Worm (Caenorhabditis elegans) whole organism, L4 larva: Measurements from ENCODE around the gene Y57G7A.6.

ENCODE experiments used
- F26F4.8 ChIP-seq: fragments of 200-800 bp; sonication (Bioruptor generic); conservative IDR thresholded peaks from 2 replicates; pipeline ENCODE4 v1.3.6; 2022; ENCODE audit warnings: missing genetic modification characterization, missing compliant biosample characterization
- F37D6.2 ChIP-seq: sonication (generic microtip); optimal IDR thresholded peaks from 2 replicates; lab custom pipeline; 2016; ENCODE audit warnings: mild to moderate bottlenecking, missing genetic modification characterization, missing compliant biosample characterization
- F44E2.7 ChIP-seq: fragments of 200-800 bp; sonication (Bioruptor generic); IDR thresholded peaks from 2 replicates; pipeline ENCODE4 v2.1.2; 2022; ENCODE audit warnings: missing genetic modification characterization, missing compliant biosample characterization
- R02D3.7 ChIP-seq: fragments of 150-350 bp; sonication (generic microtip); optimal IDR thresholded peaks from 3 replicates; lab custom pipeline; 2014; ENCODE audit warnings: missing biosample characterization, missing genetic modification characterization
- Y105C5A.15 ChIP-seq: fragments of 200-800 bp; sonication (Bioruptor generic); IDR thresholded peaks from 2 replicates; pipeline ENCODE4 v1.3.6; 2022; ENCODE audit warnings: missing genetic modification characterization, missing compliant biosample characterization
- Y75B8A.6 ChIP-seq: fragments of 200-800 bp; sonication (Bioruptor generic); IDR thresholded peaks from 2 replicates; pipeline ENCODE4 v1.3.6; 2022; ENCODE audit warnings: missing genetic modification reagents, missing genetic modification characterization, missing compliant biosample characterization
- ZK546.5 ChIP-seq, 2 experiments: sonication (generic microtip); optimal IDR thresholded peaks; 2 replicates each; lab custom pipeline; 2017; ENCODE audit warnings: missing biosample characterization in 2 of 2, missing genetic modification characterization in 2 of 2
- aha-1 ChIP-seq: fragments of 150-350 bp; peaks from one replicate; lab custom pipeline; 2014; ENCODE audit warnings: missing biosample characterization, missing genetic modification characterization
- aly-2 ChIP-seq: sonication (generic microtip); optimal IDR thresholded peaks from 2 replicates; lab custom pipeline; 2018; ENCODE audit warnings: missing biosample characterization, missing genetic modification characterization
- arid-1 ChIP-seq: fragments of 200-800 bp; sonication (Bioruptor generic); conservative IDR thresholded peaks from 2 replicates; pipeline ENCODE4 v1.3.6; 2022; ENCODE audit warnings: missing genetic modification reagents, missing genetic modification characterization, missing compliant biosample characterization
- ceh-20 ChIP-seq: fragments of 200-800 bp; sonication (Bioruptor generic); IDR thresholded peaks from 2 replicates; pipeline ENCODE4 v1.3.6; 2022; ENCODE audit warnings: missing genetic modification reagents, missing genetic modification characterization, missing compliant biosample characterization
- ceh-28 ChIP-seq: fragments of 150-350 bp; optimal IDR thresholded peaks from 2 replicates; lab custom pipeline; 2014; ENCODE audit warnings: missing biosample characterization, missing genetic modification reagents, missing genetic modification characterization
- ceh-44 ChIP-seq: fragments of 200-800 bp; sonication (Bioruptor generic); IDR thresholded peaks from 2 replicates; pipeline ENCODE4 v1.3.6; 2022; ENCODE audit warnings: missing genetic modification reagents, missing genetic modification characterization, missing compliant biosample characterization
- daf-12 ChIP-seq: fragments of 150-350 bp; optimal IDR thresholded peaks from 2 replicates; lab custom pipeline; 2014; ENCODE audit warnings: missing biosample characterization, missing genetic modification reagents, missing genetic modification characterization
- dmd-8 ChIP-seq: fragments of 200-800 bp; sonication (Bioruptor generic); IDR thresholded peaks from 2 replicates; pipeline ENCODE4 v1.3.6; 2022; ENCODE audit warnings: missing genetic modification characterization, missing compliant biosample characterization
- egl-43 ChIP-seq: fragments of 200-800 bp; sonication (Bioruptor generic); IDR thresholded peaks from 2 replicates; pipeline ENCODE4 v1.3.6; 2022; ENCODE audit warnings: missing genetic modification reagents, missing genetic modification characterization, missing compliant biosample characterization
- gei-8 ChIP-seq: fragments of 200-800 bp; sonication (Bioruptor generic); optimal IDR thresholded peaks from 2 replicates; lab custom pipeline; 2018; ENCODE audit warnings: mild to moderate bottlenecking, missing genetic modification characterization, missing compliant biosample characterization
- hlh-11 ChIP-seq: fragments of 200-800 bp; sonication (Bioruptor generic); optimal IDR thresholded peaks from 2 replicates; lab custom pipeline; 2018; ENCODE audit warnings: mild to moderate bottlenecking, missing genetic modification characterization, missing compliant biosample characterization
- hmg-1.1 ChIP-seq: fragments of 200-800 bp; sonication (Bioruptor generic); IDR thresholded peaks from 2 replicates; pipeline ENCODE4 v1.3.6; 2022; ENCODE audit warnings: missing genetic modification reagents, missing genetic modification characterization, missing compliant biosample characterization
- jun-1 ChIP-seq: fragments of 150-350 bp; optimal IDR thresholded peaks from 2 replicates; lab custom pipeline; 2014; ENCODE audit warnings: missing biosample characterization, missing genetic modification reagents, missing genetic modification characterization
- lin-1 ChIP-seq: fragments of 200-800 bp; sonication (Bioruptor generic); IDR thresholded peaks from 2 replicates; pipeline ENCODE4 v1.3.6; 2022; ENCODE audit warnings: missing genetic modification reagents, missing genetic modification characterization, missing compliant biosample characterization
- lin-13 ChIP-seq: fragments of 150-350 bp; optimal IDR thresholded peaks from 2 replicates; lab custom pipeline; 2014; ENCODE audit warnings: missing biosample characterization, missing genetic modification reagents, missing genetic modification characterization
- lin-29 ChIP-seq: fragments of 200-800 bp; sonication (Bioruptor generic); IDR thresholded peaks from 2 replicates; pipeline ENCODE4 v1.3.6; 2022; ENCODE audit warnings: missing genetic modification reagents, missing genetic modification characterization, missing compliant biosample characterization
- lin-38 ChIP-seq: fragments of 200-800 bp; sonication (Bioruptor generic); IDR thresholded peaks from 2 replicates; pipeline ENCODE4 v1.3.6; 2022; ENCODE audit warnings: missing genetic modification reagents, missing genetic modification characterization, missing compliant biosample characterization
- lin-39 ChIP-seq: fragments of 150-350 bp; optimal IDR thresholded peaks from 2 replicates; lab custom pipeline; 2014; ENCODE audit warnings: missing biosample characterization, missing genetic modification reagents, missing genetic modification characterization
- lir-3 ChIP-seq: sonication (generic microtip); optimal IDR thresholded peaks from 2 replicates; lab custom pipeline; 2016; ENCODE audit warnings: mild to moderate bottlenecking, missing genetic modification characterization, missing compliant biosample characterization
- madf-9 ChIP-seq: fragments of 200-800 bp; sonication (Bioruptor generic); conservative IDR thresholded peaks from 2 replicates; pipeline ENCODE4 v1.3.6; 2022; ENCODE audit warnings: missing genetic modification reagents, missing genetic modification characterization, missing compliant biosample characterization
- mdl-1 ChIP-seq, 2 experiments: fragments of 150-350 bp in 1 of 2; sonication (generic microtip) in 1 of 2; optimal IDR thresholded peaks; 2 replicates each; lab custom pipeline; 2014 to 2017; ENCODE audit warnings: missing biosample characterization in 2 of 2, missing genetic modification characterization in 2 of 2
- mdt-29 ChIP-seq: fragments of 200-800 bp; sonication (Bioruptor generic); IDR thresholded peaks from 2 replicates; pipeline ENCODE4 v1.3.6; 2022; ENCODE audit warnings: missing genetic modification reagents, missing genetic modification characterization, missing compliant biosample characterization
- mep-1 ChIP-seq: fragments of 150-350 bp; sonication (generic microtip); optimal IDR thresholded peaks from 3 replicates; lab custom pipeline; 2014; ENCODE audit warnings: missing biosample characterization, missing genetic modification characterization
- mes-2 ChIP-seq: sonication (generic microtip); optimal IDR thresholded peaks from 2 replicates; lab custom pipeline; 2016; ENCODE audit warnings: missing genotype, mild to moderate bottlenecking, missing genetic modification characterization, missing compliant biosample characterization; ENCODE audit not compliant: poor library complexity, severe bottlenecking
- mxl-2 ChIP-seq: fragments of 200-800 bp; sonication (Bioruptor generic); conservative IDR thresholded peaks from 2 replicates; pipeline ENCODE4 v1.3.6; 2022; ENCODE audit warnings: missing genetic modification reagents, missing genetic modification characterization, missing compliant biosample characterization
- mxl-3 ChIP-seq: fragments of 200-800 bp; sonication (Bioruptor generic); optimal IDR thresholded peaks from 2 replicates; lab custom pipeline; 2018; ENCODE audit warnings: mild to moderate bottlenecking, missing genetic modification characterization, missing compliant biosample characterization
- nhr-237 ChIP-seq: sonication (generic microtip); optimal IDR thresholded peaks from 2 replicates; lab custom pipeline; 2017; ENCODE audit warnings: missing biosample characterization, missing genetic modification characterization
- nhr-25 ChIP-seq: sonication (generic microtip); optimal IDR thresholded peaks from 2 replicates; lab custom pipeline; 2017; ENCODE audit warnings: missing genetic modification characterization, mild to moderate bottlenecking, missing compliant biosample characterization, antibody characterized with exemption, moderate library complexity, borderline replicate concordance; ENCODE audit not compliant: insufficient read depth
- nhr-28 ChIP-seq: fragments of 150-350 bp; optimal IDR thresholded peaks from 2 replicates; lab custom pipeline; 2014; ENCODE audit warnings: missing biosample characterization, missing genetic modification characterization
- nhr-42 ChIP-seq: fragments of 200-800 bp; sonication (Bioruptor generic); IDR thresholded peaks from 2 replicates; pipeline ENCODE4 v1.3.6; 2022; ENCODE audit warnings: missing genetic modification characterization, missing compliant biosample characterization
- nhr-6 ChIP-seq: fragments of 150-350 bp; optimal IDR thresholded peaks from 2 replicates; lab custom pipeline; 2014; ENCODE audit warnings: missing biosample characterization, missing genetic modification characterization
- nhr-76 ChIP-seq: fragments of 150-350 bp; optimal IDR thresholded peaks from 2 replicates; lab custom pipeline; 2014; ENCODE audit warnings: missing biosample characterization, missing genetic modification characterization
- nhr-77 ChIP-seq: fragments of 150-350 bp; optimal IDR thresholded peaks from 2 replicates; lab custom pipeline; 2014; ENCODE audit warnings: missing biosample characterization, missing genetic modification characterization
- pha-4 ChIP-seq, 2 experiments: fragments of 150-350 bp in 1 of 2; fragments of 200-800 bp in 1 of 2; sonication (Bioruptor generic) in 1 of 2; IDR thresholded peaks in 1 of 2; optimal IDR thresholded peaks in 1 of 2; 2 replicates each; pipeline versions ENCODE4 v1.3.6 to Lab custom; 2014 to 2022; ENCODE audit warnings: missing genetic modification characterization in 2 of 2, missing genetic modification reagents in 2 of 2, missing biosample characterization in 1 of 2, missing compliant biosample characterization in 1 of 2
- saeg-2 ChIP-seq: fragments of 200-800 bp; sonication (Bioruptor generic); IDR thresholded peaks from 2 replicates; pipeline ENCODE4 v1.3.6; 2022; ENCODE audit warnings: missing genetic modification reagents, missing genetic modification characterization, missing compliant biosample characterization
- snpc-1.2 ChIP-seq: fragments of 200-800 bp; sonication (Bioruptor generic); IDR thresholded peaks from 2 replicates; pipeline ENCODE4 v1.3.6; 2022; ENCODE audit warnings: missing genetic modification reagents, missing genetic modification characterization, missing compliant biosample characterization
- spr-1 ChIP-seq: sonication (generic microtip); optimal IDR thresholded peaks from 2 replicates; lab custom pipeline; 2016; ENCODE audit warnings: mild to moderate bottlenecking, missing genetic modification characterization, missing compliant biosample characterization
- spr-3 ChIP-seq: fragments of 200-800 bp; sonication (Bioruptor generic); optimal IDR thresholded peaks from 2 replicates; lab custom pipeline; 2018; ENCODE audit warnings: mild to moderate bottlenecking, missing genetic modification characterization, missing compliant biosample characterization
- unc-130 ChIP-seq: sonication (generic microtip); optimal IDR thresholded peaks from 2 replicates; lab custom pipeline; 2016; ENCODE audit warnings: missing genetic modification reagents, missing genetic modification characterization, missing compliant biosample characterization
- unc-39 ChIP-seq: sonication (generic microtip); optimal IDR thresholded peaks from 2 replicates; lab custom pipeline; 2017; ENCODE audit warnings: missing biosample characterization, missing genetic modification characterization
- vab-7 ChIP-seq: fragments of 200-800 bp; sonication (Bioruptor generic); IDR thresholded peaks from 2 replicates; pipeline ENCODE4 v1.3.6; 2022; ENCODE audit warnings: missing genetic modification reagents, missing genetic modification characterization, missing compliant biosample characterization
- zfp-3 ChIP-seq: fragments of 200-800 bp; sonication (Bioruptor generic); conservative IDR thresholded peaks from 2 replicates; pipeline ENCODE4 v1.3.6; 2022; ENCODE audit warnings: missing genetic modification reagents, missing genetic modification characterization, missing compliant biosample characterization
- zip-11 ChIP-seq: fragments of 200-800 bp; sonication (Bioruptor generic); IDR thresholded peaks from 2 replicates; pipeline ENCODE4 v1.3.6; 2022; ENCODE audit warnings: missing genetic modification characterization, missing compliant biosample characterization
- ztf-7 ChIP-seq: fragments of 150-350 bp; optimal IDR thresholded peaks from 2 replicates; lab custom pipeline; 2014; ENCODE audit warnings: missing biosample characterization, missing genetic modification characterization

The Y57G7A.6 gene

DNA sequence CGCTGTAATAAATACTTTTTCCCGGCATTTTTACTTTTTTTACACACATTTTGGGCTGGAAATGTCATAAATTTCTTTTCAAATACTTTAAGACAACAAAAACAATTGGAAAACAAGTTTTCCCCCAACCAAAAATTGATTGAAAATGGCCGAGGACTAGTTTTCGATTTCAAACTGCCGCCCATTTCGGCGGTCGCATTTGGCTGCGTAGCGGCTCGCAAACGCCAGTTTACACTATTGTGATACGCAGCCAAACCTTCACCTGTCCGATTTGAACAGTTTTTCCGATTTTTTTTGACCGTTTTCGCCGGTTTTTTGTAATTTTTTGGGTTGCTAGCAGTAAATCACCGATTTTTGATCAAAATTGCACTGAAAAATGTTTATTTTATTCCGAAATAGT lies 35.0 kb upstream of the Y57G7A.6 start (continued):
- TF ChIP-seq daf-12 (tag; lab: Kevin White, UChicago) (no peak), arid-1 (GFP tag; lab: Robert Waterston, UW) (peak; percentile 93), Y75B8A.6 (GFP tag; lab: Robert Waterston, UW) (peak; percentile 64; the same call in 1 of the 2 replicates), hmg-1.1 (GFP tag; lab: Robert Waterston, UW) (peak; percentile 94), saeg-2 (GFP tag; lab: Robert Waterston, UW) (peak; percentile 90), unc-130 (GFP tag; lab: Kevin White, UChicago) (peak; percentile 95), nhr-6 (peak; percentile 98), pha-4 (GFP tag; IDR thresholded peaks at IDR 0.05; lab: Robert Waterston, UW) (peak; percentile 95), pha-4 (tag; optimal IDR thresholded peaks at IDR 0.05; lab: Kevin White, UChicago) (peak; percentile 7), lin-13 (GFP tag; lab: Kevin White, UChicago) (peak; percentile 98), nhr-76 (peak; percentile 65), mxl-2 (GFP tag; lab: Robert Waterston, UW) (0 out of 2 replicates have a peak, but pooled peaks have one; percentile 46), mdl-1 (tag; optimal IDR thresholded peaks at IDR 0.05; lab: Kevin White, UChicago) (peak; percentile 19 to 67), spr-3 (GFP tag; lab: Kevin White, UChicago) (peak; percentile 96), nhr-77 (tag; lab: Kevin White, UChicago) (peak; percentile 97), ceh-20 (peak; percentile 97), aly-2 (peak; percentile 21), mdt-29 (GFP tag; lab: Robert Waterston, UW) (peak; percentile 91), aha-1 (tag; lab: Kevin White, UChicago) (peak; percentile 99), R02D3.7 (tag; lab: Kevin White, UChicago) (no peak), mxl-3 (GFP tag; lab: Kevin White, UChicago) (peak; percentile 86), nhr-28 (tag; lab: Kevin White, UChicago) (peak; percentile 95), spr-1 (tag; lab: Kevin White, UChicago) (peak; percentile 93), lin-39 (tag; lab: Kevin White, UChicago) (no peak), lin-29 (GFP tag; lab: Robert Waterston, UW) (peak; percentile 85), F44E2.7 (GFP tag; lab: Robert Waterston, UW) (no peak), mep-1 (tag; lab: Kevin White, UChicago) (peak; percentile 98), F26F4.8 (GFP tag; lab: Robert Waterston, UW) (no peak), nhr-237 (no peak), lin-1 (GFP tag; lab: Robert Waterston, UW) (peak; percentile 86), ceh-44 (GFP tag; lab: Robert Waterston, UW) (peak; percentile 81), nhr-42 (GFP tag; lab: Robert Waterston, UW) (peak; percentile 94), lir-3 (peak; percentile 1), nhr-25 (tag; lab: Kevin White, UChicago) (peak; percentile 93), ztf-7 (tag; lab: Kevin White, UChicago) (peak; percentile 62), madf-9 (peak; percentile 95), ZK546.5 (tag; optimal IDR thresholded peaks at IDR 0.05; lab: Kevin White, UChicago) (peak; percentile 89 to 98), dmd-8 (GFP tag; lab: Robert Waterston, UW) (peak; percentile 50; the same call in 1 of the 2 replicates), egl-43 (peak; percentile 92), snpc-1.2 (peak; percentile 80), zfp-3 (GFP tag; lab: Robert Waterston, UW) (peak; percentile 96), mes-2 (tag; lab: Kevin White, UChicago) (peak; percentile 98), unc-39 (tag; lab: Kevin White, UChicago) (no peak), F37D6.2 (tag; lab: Kevin White, UChicago) (peak; percentile 90), ceh-28 (tag; lab: Kevin White, UChicago) (no peak), jun-1 (tag; lab: Kevin White, UChicago) (peak; percentile 82), vab-7 (GFP tag; lab: Robert Waterston, UW) (peak; percentile 92), lin-38 (GFP tag; lab: Robert Waterston, UW) (peak; percentile 94), zip-11 (GFP tag; lab: Robert Waterston, UW) (peak; percentile 47; the same call in 1 of the 2 replicates), hlh-11 (tag; lab: Kevin White, UChicago) (peak; percentile 97), Y105C5A.15 (GFP tag; lab: Robert Waterston, UW) (peak; percentile 80; the same call in 1 of the 2 replicates), gei-8 (peak; percentile 69)
